Fruit fly (Drosophila melanogaster) whole organism, wandering third instar larva: Measurements from ENCODE around the gene mahe.
A peak's percentile ranks its signal among the peaks of the same experiment; 100 is the strongest.

Source experiments
- Abd-B ChIP-seq: fragments of >200 bp; optimal IDR thresholded peaks from 2 replicates; lab custom pipeline; 2017; ENCODE audit warnings: missing biosample characterization, missing genetic modification characterization
- CG32264 ChIP-seq: fragments of 200-800 bp; sonication (Bioruptor generic); optimal IDR thresholded peaks from 2 replicates; lab custom pipeline; 2016; ENCODE audit warnings: missing biosample characterization, missing genetic modification characterization
- CG9705 ChIP-seq: fragments of 200-800 bp; sonication (Bioruptor generic); optimal IDR thresholded peaks from 2 replicates; lab custom pipeline; 2018; ENCODE audit warnings: missing biosample characterization, mild to moderate bottlenecking, missing genetic modification characterization
- CrebA ChIP-seq: fragments of 200-800 bp; sonication (Bioruptor generic); optimal IDR thresholded peaks from 2 replicates; lab custom pipeline; 2016; ENCODE audit warnings: missing biosample characterization, mild to moderate bottlenecking, missing genetic modification characterization, borderline replicate concordance
- Dfd ChIP-seq: fragments of >200 bp; optimal IDR thresholded peaks from 2 replicates; lab custom pipeline; 2017; ENCODE audit warnings: missing biosample characterization, missing genetic modification characterization
- Dif ChIP-seq: fragments of 200-275, 200-300 bp; sonication (Bioruptor generic); optimal IDR thresholded peaks from 2 replicates; lab custom pipeline; 2018; ENCODE audit warnings: missing biosample characterization, missing genetic modification characterization; ENCODE audit not compliant: partially characterized antibody
- GATAd ChIP-seq: sonication (Bioruptor generic); optimal IDR thresholded peaks from 2 replicates; lab custom pipeline; 2016; ENCODE audit warnings: missing biosample characterization, missing genetic modification characterization
- HLH106 ChIP-seq: fragments of 200-800 bp; optimal IDR thresholded peaks from 3 replicates; lab custom pipeline; 2019; ENCODE audit warnings: missing biosample characterization, mild to moderate bottlenecking, missing genetic modification characterization, moderate library complexity
- Hnf4 ChIP-seq: fragments of 200-800 bp; sonication (Bioruptor generic); optimal IDR thresholded peaks from 2 replicates; lab custom pipeline; 2016; ENCODE audit warnings: missing biosample characterization, mild to moderate bottlenecking, missing genetic modification characterization
- Hr78 ChIP-seq: fragments of >200 bp; optimal IDR thresholded peaks from 2 replicates; lab custom pipeline; 2017; ENCODE audit warnings: missing biosample characterization, missing genetic modification characterization
- Hr83 ChIP-seq: fragments of 200-300 bp; sonication (Bioruptor generic); optimal IDR thresholded peaks from 2 replicates; lab custom pipeline; 2016; ENCODE audit warnings: missing biosample characterization, mild to moderate bottlenecking, missing genetic modification characterization, moderate library complexity; ENCODE audit not compliant: poor library complexity, severe bottlenecking
- Jra ChIP-seq: sonication (Bioruptor generic); optimal IDR thresholded peaks from 2 replicates; lab custom pipeline; 2016; ENCODE audit warnings: missing biosample characterization, missing genetic modification characterization
- Mio ChIP-seq: sonication (Bioruptor generic); optimal IDR thresholded peaks from 2 replicates; lab custom pipeline; 2016; ENCODE audit warnings: missing biosample characterization, missing genetic modification characterization
- Myc ChIP-seq: fragments of >200 bp; optimal IDR thresholded peaks from 2 replicates; lab custom pipeline; 2017
- N ChIP-seq: fragments of >200 bp; optimal IDR thresholded peaks from 2 replicates; lab custom pipeline; 2018; ENCODE audit warnings: missing biosample characterization, missing external identifiers, missing genetic modification characterization
- OdsH ChIP-seq: fragments of 200-800 bp; sonication (Bioruptor generic); optimal IDR thresholded peaks from 2 replicates; lab custom pipeline; 2016; ENCODE audit warnings: missing biosample characterization, mild to moderate bottlenecking, missing genetic modification characterization
- Rel ChIP-seq, 2 experiments: fragments of 200-800 bp; sonication (Bioruptor generic) in 1 of 2; optimal IDR thresholded peaks; 2 replicates in 1 of 2; 3 replicates in 1 of 2; lab custom pipeline; 2016 to 2019; ENCODE audit warnings: mild to moderate bottlenecking in 2 of 2, missing biosample characterization in 2 of 2, missing genetic modification characterization in 2 of 2, moderate library complexity in 1 of 2
- Sp1 ChIP-seq: fragments of 200-800 bp; sonication (Bioruptor generic); optimal IDR thresholded peaks from 3 replicates; lab custom pipeline; 2019; ENCODE audit warnings: missing biosample characterization, mild to moderate bottlenecking, missing genetic modification characterization, moderate library complexity
- Vsx2 ChIP-seq: fragments of 200-300, 225-300 bp; sonication (Bioruptor generic); optimal IDR thresholded peaks from 2 replicates; lab custom pipeline; 2018; ENCODE audit warnings: missing biosample characterization, missing genetic modification characterization; ENCODE audit not compliant: partially characterized antibody
- br ChIP-seq: fragments of 200-800 bp; sonication (Bioruptor generic); optimal IDR thresholded peaks from 2 replicates; lab custom pipeline; 2016; ENCODE audit warnings: missing biosample characterization, missing genetic modification characterization
- brk ChIP-seq: fragments of 200-800 bp; sonication (Bioruptor generic); optimal IDR thresholded peaks from 2 replicates; lab custom pipeline; 2016; ENCODE audit warnings: missing biosample characterization, mild to moderate bottlenecking, missing genetic modification characterization
- dl ChIP-seq, 2 experiments: fragments of 175-275, 200-275 bp in 1 of 2; fragments of 200-275 bp in 1 of 2; sonication (Bioruptor generic); optimal IDR thresholded peaks; lab custom pipeline; 2018; ENCODE audit warnings: mild to moderate bottlenecking in 2 of 2, missing biosample characterization in 2 of 2, missing genetic modification characterization in 2 of 2, moderate library complexity in 2 of 2; ENCODE audit not compliant: partially characterized antibody in 2 of 2, insufficient read depth in 1 of 2
- dmrt93B ChIP-seq: fragments of 200-800 bp; sonication (Bioruptor generic); optimal IDR thresholded peaks from 2 replicates; lab custom pipeline; 2018; ENCODE audit warnings: missing biosample characterization, mild to moderate bottlenecking, missing genetic modification characterization
- dsf ChIP-seq: sonication (Bioruptor generic); optimal IDR thresholded peaks from 2 replicates; lab custom pipeline; 2016; ENCODE audit warnings: missing biosample characterization, missing genetic modification characterization, borderline replicate concordance
- ey ChIP-seq: fragments of 200-800 bp; sonication (Bioruptor generic); optimal IDR thresholded peaks from 2 replicates; lab custom pipeline; 2016; ENCODE audit warnings: missing biosample characterization, missing genetic modification characterization
- foxo ChIP-seq, 2 experiments: fragments of 200-800 bp; sonication (Bioruptor generic); optimal IDR thresholded peaks; 2 replicates in 1 of 2; 3 replicates in 1 of 2; lab custom pipeline; 2016 to 2017; ENCODE audit warnings: missing biosample characterization in 2 of 2, missing genetic modification characterization in 2 of 2
- fru ChIP-seq: fragments of 200-800 bp; sonication (Bioruptor generic); optimal IDR thresholded peaks from 3 replicates; lab custom pipeline; 2016; ENCODE audit warnings: missing biosample characterization, mild to moderate bottlenecking, missing genetic modification characterization
- h ChIP-seq: fragments of 200-800 bp; sonication (Bioruptor generic); optimal IDR thresholded peaks from 3 replicates; lab custom pipeline; 2016; ENCODE audit warnings: missing biosample characterization, mild to moderate bottlenecking, missing genetic modification characterization
- jim ChIP-seq: fragments of 175-275, 200-325 bp; sonication (Bioruptor generic); optimal IDR thresholded peaks from 2 replicates; lab custom pipeline; 2016; ENCODE audit warnings: missing biosample characterization, mild to moderate bottlenecking, missing genetic modification characterization
- lola ChIP-seq: fragments of >200 bp; optimal IDR thresholded peaks from 2 replicates; lab custom pipeline; 2017; ENCODE audit warnings: missing biosample characterization, missing genetic modification characterization
- pan ChIP-seq: fragments of >200 bp; optimal IDR thresholded peaks from 2 replicates; lab custom pipeline; 2017
- psq ChIP-seq: fragments of 200-800 bp; sonication (Bioruptor generic); optimal IDR thresholded peaks from 3 replicates; lab custom pipeline; 2017; ENCODE audit warnings: missing biosample characterization, mild to moderate bottlenecking, missing genetic modification characterization, moderate library complexity
- rgr ChIP-seq: fragments of 200-800 bp; sonication (Bioruptor generic); optimal IDR thresholded peaks from 3 replicates; lab custom pipeline; 2016; ENCODE audit warnings: missing biosample characterization, mild to moderate bottlenecking, missing genetic modification characterization
- sage ChIP-seq: fragments of 200-800 bp; sonication (Bioruptor generic); optimal IDR thresholded peaks from 2 replicates; lab custom pipeline; 2016; ENCODE audit warnings: missing biosample characterization, mild to moderate bottlenecking, missing genetic modification characterization
- sv ChIP-seq: fragments of 200-800 bp; sonication (Bioruptor generic); optimal IDR thresholded peaks from 3 replicates; lab custom pipeline; 2016; ENCODE audit warnings: missing biosample characterization, missing genetic modification characterization
- tai ChIP-seq: sonication (Bioruptor generic); optimal IDR thresholded peaks from 2 replicates; lab custom pipeline; 2016; ENCODE audit warnings: missing biosample characterization, missing genetic modification characterization
- usp ChIP-seq: fragments of >200 bp; optimal IDR thresholded peaks from 2 replicates; lab custom pipeline; 2017; ENCODE audit warnings: missing biosample characterization, missing genetic modification characterization
- woc ChIP-seq: sonication (Bioruptor generic); optimal IDR thresholded peaks from 2 replicates; lab custom pipeline; 2016; ENCODE audit warnings: missing biosample characterization, mild to moderate bottlenecking, missing genetic modification characterization

Gene mahe

DNA sequence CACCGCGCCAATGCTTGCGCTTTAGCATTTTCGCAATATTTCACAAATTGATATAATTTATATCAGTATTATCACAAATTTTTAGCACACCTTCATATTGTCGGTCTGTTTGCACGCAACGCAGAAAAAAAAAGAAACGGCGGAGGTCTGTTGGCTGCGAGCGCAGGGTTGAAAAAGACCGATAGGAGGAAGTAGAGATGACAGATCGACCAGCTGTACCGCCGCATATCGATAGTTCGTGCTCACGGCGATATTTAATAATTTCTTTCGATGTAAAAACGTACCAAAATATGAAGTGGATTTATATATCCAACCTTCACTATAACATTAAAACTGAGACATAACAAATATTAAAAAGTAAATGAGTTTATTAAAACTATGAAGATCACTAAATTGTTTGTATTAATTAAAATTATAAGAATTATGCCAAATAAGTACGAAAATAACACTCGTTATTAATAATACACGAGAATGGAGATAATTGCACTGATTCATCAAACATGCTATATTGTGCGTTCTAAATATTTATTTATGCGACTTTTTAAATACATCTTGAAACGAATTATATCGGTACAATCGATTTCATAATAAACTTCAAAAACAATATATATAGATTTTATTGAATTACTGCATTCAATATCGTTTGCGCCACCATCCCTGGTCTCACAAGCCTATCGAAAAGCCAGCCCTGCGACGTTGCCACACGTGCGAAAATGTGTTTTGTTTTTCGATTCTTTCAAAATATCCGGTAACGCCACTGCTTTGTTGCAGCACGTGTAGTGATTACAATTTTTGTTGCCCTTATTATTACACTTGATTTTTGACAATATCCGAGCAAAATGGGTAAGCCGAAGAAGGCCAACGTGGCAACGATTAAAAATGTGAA is 29.8 kb downstream of the mahe start, which contains the start of the genes RpS6 and bys:
TSS of gene RpS6 (minus strand) at position 179 of the 886 bp plus-strand sequence.
TSS of gene bys (plus strand) at position 728 of the 886 bp plus-strand sequence.
- no peak for TF ChIP-seq N (GFP tag; lab: Kevin White, UChicago)
- peak; percentile 10 for TF ChIP-seq Jra (GFP tag; lab: Kevin White, UChicago)
- peak; percentile 64 for TF ChIP-seq Sp1 (GFP tag; lab: Kevin White, UChicago)
- no peak for TF ChIP-seq Vsx2 (GFP tag; lab: Kevin White, UChicago)
- peak; percentile 40 for TF ChIP-seq dmrt93B (GFP tag; lab: Kevin White, UChicago)
- no peak for TF ChIP-seq Rel (GFP tag; optimal IDR thresholded peaks at IDR 0.05; lab: Kevin White, UChicago)
- no peak for TF ChIP-seq Rel (tag; optimal IDR thresholded peaks at IDR 0.05; lab: Kevin White, UChicago)
- peak; percentile 48 for TF ChIP-seq br (GFP tag; lab: Kevin White, UChicago)
- TF ChIP-seq woc (GFP tag; lab: Kevin White, UChicago), result peak; percentile 63
- peak; percentile 44 for TF ChIP-seq dsf (GFP tag; lab: Kevin White, UChicago)
- no peak for TF ChIP-seq Mio (GFP tag; lab: Kevin White, UChicago)
- TF ChIP-seq sage, result peak; percentile 7
- no peak for TF ChIP-seq pan (lab: Kevin White, UChicago)
- TF ChIP-seq usp, result no peak
- TF ChIP-seq GATAd (GFP tag; lab: Kevin White, UChicago), result peak; percentile 33
- no peak for TF ChIP-seq Abd-B
- no peak for TF ChIP-seq CrebA
- TF ChIP-seq CG32264 (GFP tag; lab: Kevin White, UChicago), result no peak
- peak; percentile 45 for TF ChIP-seq brk (GFP tag; lab: Kevin White, UChicago)
- TF ChIP-seq Hr83 (GFP tag; lab: Kevin White, UChicago), result peak; percentile 93
- TF ChIP-seq OdsH (GFP tag; lab: Kevin White, UChicago), result peak; percentile 19
- TF ChIP-seq psq (GFP tag; lab: Kevin White, UChicago), result peak; percentile 31
- TF ChIP-seq HLH106 (tag; lab: Kevin White, UChicago), result peak; percentile 43
- no peak for TF ChIP-seq lola (GFP tag; lab: Kevin White, UChicago)
- TF ChIP-seq Dfd (GFP tag; lab: Kevin White, UChicago), result no peak
- TF ChIP-seq Myc (lab: Kevin White, UChicago), result peak; percentile 47
- TF ChIP-seq rgr, result peak; percentile 67
- TF ChIP-seq dl (GFP tag; optimal IDR thresholded peaks at IDR 0.05; lab: Kevin White, UChicago; ENCODE audit: insufficient read depth in 1 of 2, partially characterized antibody in 2 of 2), result peak in 1 of 2 experiments; percentile 6
- TF ChIP-seq tai, result no peak
- peak; percentile 7 for TF ChIP-seq ey (GFP tag; lab: Kevin White, UChicago)
- peak in 1 of 2 experiments; percentile 43 for TF ChIP-seq foxo (GFP tag; optimal IDR thresholded peaks at IDR 0.05; lab: Kevin White, UChicago)
- TF ChIP-seq CG9705 (GFP tag; lab: Kevin White, UChicago), result peak; percentile 19
- peak; percentile 57 for TF ChIP-seq jim (GFP tag; lab: Kevin White, UChicago)
- TF ChIP-seq Dif (GFP tag; lab: Kevin White, UChicago), result peak; percentile 41
- peak; percentile 38 for TF ChIP-seq h
- TF ChIP-seq Hnf4 (GFP tag; lab: Kevin White, UChicago), result peak; percentile 60
- peak; percentile 39 for TF ChIP-seq sv
- peak; percentile 19 for TF ChIP-seq fru (GFP tag; lab: Kevin White, UChicago)
- TF ChIP-seq Hr78 (GFP tag; lab: Kevin White, UChicago), result no peak

DNA sequence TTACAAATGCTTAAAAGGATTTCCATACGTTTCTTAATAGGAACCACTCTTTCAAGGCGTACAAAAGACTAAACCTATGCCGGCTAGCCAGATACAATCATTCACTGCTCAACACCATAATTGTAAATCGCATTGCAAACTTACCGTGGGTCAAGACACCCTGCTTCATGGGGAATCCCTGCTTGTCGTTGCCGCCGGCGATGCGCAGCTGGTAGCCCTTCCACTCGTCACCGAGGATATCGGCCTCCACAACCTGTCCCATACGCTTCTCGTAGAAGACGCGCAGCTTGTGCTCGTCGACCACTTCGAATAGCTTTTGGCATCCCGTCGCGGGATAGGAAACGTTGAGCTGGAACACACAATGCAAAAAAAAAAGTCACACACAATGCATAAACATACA is 30.5 kb downstream of the mahe start:
- TF ChIP-seq Rel (GFP tag; optimal IDR thresholded peaks at IDR 0.05; lab: Kevin White, UChicago) (no peak), Rel (tag; optimal IDR thresholded peaks at IDR 0.05; lab: Kevin White, UChicago) (peak; percentile 88), rgr (no peak)
